Fruit fly (Drosophila melanogaster): ENCODE measurements around the gene CG7094.

- no peak for TF ChIP-seq CG4496 (GFP tag; IDR thresholded peaks at IDR 0.05)
- no peak for TF ChIP-seq EcR (GFP tag; optimal IDR thresholded peaks at IDR 0.05)
- TF ChIP-seq CG34367 (tag; optimal IDR thresholded peaks at IDR 0.05), result no peak
- TF ChIP-seq Snoo (tag; optimal IDR thresholded peaks at IDR 0.05), result no peak
- TF ChIP-seq rn (GFP tag; IDR thresholded peaks at IDR 0.05), result no peak
- TF ChIP-seq Pif1A (GFP tag; optimal IDR thresholded peaks at IDR 0.05), result no peak
- no peak for TF ChIP-seq CG14655 (GFP tag; optimal IDR thresholded peaks at IDR 0.05)
- TF ChIP-seq CG8159 (tag; optimal IDR thresholded peaks at IDR 0.05), result no peak
Measured at dm6 chr2L:17560125-17561019, 4.8 kb upstream of the CG7094 start.

Measured in whole organism, pupa.